Worm (Caenorhabditis elegans) whole organism, L3 larva: ENCODE data around the gene srw-144.

Experiments
- R02D3.7 ChIP-seq: fragments of 150-350 bp; optimal IDR thresholded peaks from 2 replicates; lab custom pipeline; 2014; ENCODE audit warnings: missing biosample characterization, missing genetic modification characterization
- ZK546.5 ChIP-seq: sonication (generic microtip); optimal IDR thresholded peaks from 2 replicates; lab custom pipeline; 2017; ENCODE audit warnings: missing biosample characterization, missing genetic modification characterization
- aly-2 ChIP-seq: fragments of 150-350 bp; optimal IDR thresholded peaks from 2 replicates; lab custom pipeline; 2014; ENCODE audit warnings: missing biosample characterization, missing genetic modification characterization
- ceh-16 ChIP-seq: sonication (generic microtip); optimal IDR thresholded peaks from 2 replicates; lab custom pipeline; 2017; ENCODE audit warnings: missing biosample characterization, missing genetic modification characterization
- elt-1 ChIP-seq: fragments of 150-350 bp; optimal IDR thresholded peaks from 2 replicates; lab custom pipeline; 2014; ENCODE audit warnings: missing biosample characterization, missing genetic modification characterization
- elt-3 ChIP-seq, 3 experiments: fragments of 150-350 bp in 1 of 3; sonication (generic microtip) in 2 of 3; optimal IDR thresholded peaks; 2 replicates in 2 of 3; 4 replicates in 1 of 3; lab custom pipeline; 2014 to 2017; ENCODE audit warnings: missing biosample characterization in 3 of 3, missing genetic modification characterization in 3 of 3
- fkh-10 ChIP-seq: sonication (generic microtip); optimal IDR thresholded peaks from 2 replicates; lab custom pipeline; 2017; ENCODE audit warnings: missing biosample characterization, missing genetic modification reagents, missing genetic modification characterization
- hmg-11 ChIP-seq: sonication (generic microtip); optimal IDR thresholded peaks from 2 replicates; lab custom pipeline; 2016; ENCODE audit warnings: missing genetic modification characterization, missing compliant biosample characterization
- jun-1 ChIP-seq: fragments of 150-350 bp; optimal IDR thresholded peaks from 2 replicates; lab custom pipeline; 2014; ENCODE audit warnings: missing biosample characterization, missing genetic modification reagents, missing genetic modification characterization
- nhr-43 ChIP-seq: sonication (generic microtip); optimal IDR thresholded peaks from 2 replicates; lab custom pipeline; 2016; ENCODE audit warnings: mild to moderate bottlenecking, missing genetic modification characterization, missing compliant biosample characterization; ENCODE audit not compliant: poor library complexity, severe bottlenecking
- nhr-67 ChIP-seq: fragments of 150-350 bp; optimal IDR thresholded peaks from 2 replicates; lab custom pipeline; 2014; ENCODE audit warnings: missing biosample characterization, missing genetic modification characterization
- nhr-77 ChIP-seq: fragments of 150-350 bp; optimal IDR thresholded peaks from 2 replicates; lab custom pipeline; 2014; ENCODE audit warnings: missing biosample characterization, missing genetic modification characterization
- pha-4 ChIP-seq: fragments of 150-350 bp; optimal IDR thresholded peaks from 2 replicates; lab custom pipeline; 2014; ENCODE audit warnings: missing biosample characterization, missing genetic modification reagents, missing genetic modification characterization
- ztf-4 ChIP-seq: fragments of 150-350 bp; optimal IDR thresholded peaks from 2 replicates; lab custom pipeline; 2014; ENCODE audit warnings: missing biosample characterization, missing genetic modification characterization

ce11 chrV:2987407-2987806 is 26.6 kb upstream of the srw-144 start, which contains the start of gene srh-85:
- TF ChIP-seq nhr-67 (tag; lab: Kevin White, UChicago) (no peak), ZK546.5 (tag; lab: Kevin White, UChicago) (no peak), elt-1 (no peak), elt-3 (tag; optimal IDR thresholded peaks at IDR 0.05; lab: Kevin White, UChicago) (no peak), jun-1 (no peak), hmg-11 (no peak), ceh-16 (tag; lab: Kevin White, UChicago) (no peak), nhr-77 (tag; lab: Kevin White, UChicago) (no peak), ztf-4 (tag; lab: Kevin White, UChicago) (no peak), aly-2 (tag; lab: Kevin White, UChicago) (no peak), R02D3.7 (tag; lab: Kevin White, UChicago) (no peak), fkh-10 (GFP tag; lab: Kevin White, UChicago) (no peak), pha-4 (tag; lab: Kevin White, UChicago) (no peak), nhr-43 (tag; lab: Kevin White, UChicago) (no peak)
